Worm (Caenorhabditis elegans) whole organism, young adult: ENCODE data around the gene F44A2.7.

ENCODE experiments used
- B0019.2 ChIP-seq: fragments of 200-800 bp; sonication (Bioruptor generic); conservative IDR thresholded peaks from 2 replicates; pipeline ENCODE4 v1.3.6; 2022; ENCODE audit warnings: missing genetic modification reagents, missing genetic modification characterization, missing compliant biosample characterization
- C06A6.2 ChIP-seq: fragments of 200-800 bp; sonication (Bioruptor generic); conservative IDR thresholded peaks from 2 replicates; pipeline ENCODE4 v1.3.6; 2022; ENCODE audit warnings: missing genetic modification characterization, missing compliant biosample characterization
- C17E4.6 ChIP-seq: fragments of 200-800 bp; sonication (Bioruptor generic); IDR thresholded peaks from 2 replicates; pipeline ENCODE4 v1.3.6; 2022; ENCODE audit warnings: missing genetic modification reagents, missing genetic modification characterization, missing compliant biosample characterization
- F22D6.2 ChIP-seq: sonication (generic microtip); optimal IDR thresholded peaks from 2 replicates; lab custom pipeline; 2016; ENCODE audit warnings: mild to moderate bottlenecking, missing genetic modification characterization, missing compliant biosample characterization
- F23B12.7 ChIP-seq: sonication (generic microtip); optimal IDR thresholded peaks from 2 replicates; lab custom pipeline; 2017; ENCODE audit warnings: missing genetic modification characterization, mild to moderate bottlenecking, missing compliant biosample characterization, antibody characterized with exemption, moderate library complexity; ENCODE audit not compliant: insufficient read depth
- F39B2.1 ChIP-seq: fragments of 200-800 bp; sonication (Bioruptor generic); IDR thresholded peaks from 2 replicates; pipeline ENCODE4 v1.3.6; 2022; ENCODE audit warnings: missing genetic modification reagents, missing genetic modification characterization, missing compliant biosample characterization
- F57A8.1 ChIP-seq: fragments of 200-800 bp; sonication (Bioruptor generic); optimal IDR thresholded peaks from 2 replicates; lab custom pipeline; 2018; ENCODE audit warnings: mild to moderate bottlenecking, missing genetic modification characterization, moderate library complexity, missing compliant biosample characterization
- K12H6.12 ChIP-seq: fragments of 200-800 bp; sonication (Bioruptor generic); optimal IDR thresholded peaks from 2 replicates; lab custom pipeline; 2018; ENCODE audit warnings: mild to moderate bottlenecking, missing genetic modification characterization, missing compliant biosample characterization
- T07F8.4 ChIP-seq: sonication (generic microtip); optimal IDR thresholded peaks from 2 replicates; lab custom pipeline; 2016; ENCODE audit warnings: mild to moderate bottlenecking, missing genetic modification characterization, moderate library complexity, missing compliant biosample characterization
- Y53F4B.3 ChIP-seq: fragments of 200-800 bp; sonication (Bioruptor generic); IDR thresholded peaks from 2 replicates; pipeline ENCODE4 v1.3.6; 2022; ENCODE audit warnings: missing genetic modification reagents, missing genetic modification characterization, missing compliant biosample characterization
- Y53G8AR.9 ChIP-seq: fragments of 200-800 bp; sonication (Bioruptor generic); conservative IDR thresholded peaks from 2 replicates; pipeline ENCODE4 v1.3.6; 2022; ENCODE audit warnings: missing genetic modification reagents, missing genetic modification characterization, missing compliant biosample characterization
- Y56A3A.18 ChIP-seq: fragments of 200-800 bp; sonication (Bioruptor generic); IDR thresholded peaks from 2 replicates; pipeline ENCODE4 v1.3.6; 2022; ENCODE audit warnings: missing genetic modification reagents, missing genetic modification characterization, missing compliant biosample characterization
- ama-1 ChIP-seq, 3 experiments: fragments of 150-350 bp in 1 of 3; sonication (generic microtip) in 2 of 3; optimal IDR thresholded peaks; 2 replicates each; lab custom pipeline; 2014 to 2018; ENCODE audit warnings: missing biosample characterization in 2 of 3, missing genetic modification characterization in 2 of 3, missing genetic modification reagents in 2 of 3
- atf-7 ChIP-seq: sonication (generic microtip); optimal IDR thresholded peaks from 2 replicates; lab custom pipeline; 2017; ENCODE audit warnings: mild to moderate bottlenecking, missing genetic modification characterization, missing compliant biosample characterization
- attf-6 ChIP-seq: fragments of 200-800 bp; sonication (Bioruptor generic); IDR thresholded peaks from 2 replicates; pipeline ENCODE4 v1.3.6; 2022; ENCODE audit warnings: missing genetic modification reagents, missing genetic modification characterization, missing compliant biosample characterization
- cebp-1 ChIP-seq, 2 experiments: fragments of 200-800 bp in 1 of 2; sonication (Bioruptor generic) in 1 of 2; sonication (generic microtip) in 1 of 2; IDR thresholded peaks in 1 of 2; optimal IDR thresholded peaks in 1 of 2; 2 replicates each; pipeline versions ENCODE4 v1.3.6 to Lab custom; 2017 to 2022; ENCODE audit warnings: missing compliant biosample characterization in 2 of 2, missing genetic modification characterization in 2 of 2, mild to moderate bottlenecking in 1 of 2, missing genetic modification reagents in 1 of 2, moderate library complexity in 1 of 2
- cebp-2 ChIP-seq: fragments of 200-800 bp; sonication (Bioruptor generic); IDR thresholded peaks from 2 replicates; pipeline ENCODE4 v1.3.6; 2022; ENCODE audit warnings: missing genetic modification characterization, missing compliant biosample characterization
- ceh-27 ChIP-seq: fragments of 200-800 bp; sonication (Bioruptor generic); optimal IDR thresholded peaks from 2 replicates; lab custom pipeline; 2018; ENCODE audit warnings: mild to moderate bottlenecking, missing genetic modification characterization, moderate library complexity, missing compliant biosample characterization
- ceh-79 ChIP-seq: sonication (generic microtip); optimal IDR thresholded peaks from 2 replicates; lab custom pipeline; 2017; ENCODE audit warnings: mild to moderate bottlenecking, missing genetic modification characterization, missing compliant biosample characterization
- chd-7 ChIP-seq: sonication (generic microtip); optimal IDR thresholded peaks from 2 replicates; lab custom pipeline; 2016; ENCODE audit warnings: mild to moderate bottlenecking, missing genetic modification characterization, moderate library complexity, missing compliant biosample characterization
- dox-1 ChIP-seq: fragments of 200-800 bp; sonication (Bioruptor generic); IDR thresholded peaks from 2 replicates; pipeline ENCODE4 v1.3.6; 2022; ENCODE audit warnings: missing genetic modification reagents, missing genetic modification characterization, missing compliant biosample characterization
- efl-1 ChIP-seq: fragments of 150-350 bp; optimal IDR thresholded peaks from 2 replicates; lab custom pipeline; 2014; ENCODE audit warnings: missing biosample characterization, missing genetic modification reagents, missing genetic modification characterization
- egl-18 ChIP-seq: fragments of 200-800 bp; sonication (Bioruptor generic); IDR thresholded peaks from 2 replicates; pipeline ENCODE4 v1.3.6; 2022; ENCODE audit warnings: missing genetic modification reagents, missing genetic modification characterization, missing compliant biosample characterization
- ekl-4 ChIP-seq: fragments of 200-800 bp; sonication (Bioruptor generic); IDR thresholded peaks from 2 replicates; pipeline ENCODE4 v1.3.6; 2022; ENCODE audit warnings: missing genetic modification reagents, missing genetic modification characterization, missing compliant biosample characterization
- gei-17 ChIP-seq: fragments of 200-800 bp; sonication (Bioruptor generic); optimal IDR thresholded peaks from 2 replicates; lab custom pipeline; 2018; ENCODE audit warnings: mild to moderate bottlenecking, missing genetic modification characterization, missing compliant biosample characterization
- him-1 ChIP-seq: sonication (generic microtip); optimal IDR thresholded peaks from 2 replicates; lab custom pipeline; 2016; ENCODE audit warnings: missing genotype, missing genetic modification reagents, missing genetic modification characterization, missing compliant biosample characterization
- hlh-26 ChIP-seq: fragments of 200-800 bp; sonication (Bioruptor generic); conservative IDR thresholded peaks from 2 replicates; pipeline ENCODE4 v1.3.6; 2022; ENCODE audit warnings: missing genetic modification reagents, missing genetic modification characterization, missing compliant biosample characterization
- hmg-1.2 ChIP-seq: fragments of 200-800 bp; sonication (Bioruptor generic); IDR thresholded peaks from 2 replicates; pipeline ENCODE4 v1.3.6; 2022; ENCODE audit warnings: missing genetic modification reagents, missing genetic modification characterization, missing compliant biosample characterization
- let-526 ChIP-seq: fragments of 200-800 bp; sonication (Bioruptor generic); IDR thresholded peaks from 2 replicates; pipeline ENCODE4 v1.3.6; 2022; ENCODE audit warnings: missing genetic modification reagents, missing genetic modification characterization, missing compliant biosample characterization
- let-607 ChIP-seq, 2 experiments: fragments of 200-800 bp in 1 of 2; sonication (Bioruptor generic) in 1 of 2; sonication (generic microtip) in 1 of 2; optimal IDR thresholded peaks; 2 replicates each; lab custom pipeline; 2016 to 2018; ENCODE audit warnings: mild to moderate bottlenecking in 2 of 2, missing compliant biosample characterization in 2 of 2, missing genetic modification characterization in 2 of 2, moderate library complexity in 2 of 2, missing genotype in 1 of 2
- lin-35 ChIP-seq, 3 experiments: fragments of 150-350 bp in 2 of 3; sonication (generic microtip) in 1 of 3; optimal IDR thresholded peaks; 2 replicates each; lab custom pipeline; 2014 to 2018; ENCODE audit warnings: missing biosample characterization in 3 of 3, missing genetic modification characterization in 3 of 3, missing genetic modification reagents in 3 of 3
- lin-54 ChIP-seq: fragments of 200-800 bp; sonication (Bioruptor generic); optimal IDR thresholded peaks from 2 replicates; lab custom pipeline; 2018; ENCODE audit warnings: mild to moderate bottlenecking, missing genetic modification characterization, missing compliant biosample characterization
- lsy-27 ChIP-seq: sonication (generic microtip); optimal IDR thresholded peaks from 2 replicates; lab custom pipeline; 2017; ENCODE audit warnings: missing genetic modification characterization, mild to moderate bottlenecking, missing compliant biosample characterization, antibody characterized with exemption, missing genotype, borderline replicate concordance; ENCODE audit not compliant: insufficient read depth
- mes-4 ChIP-seq: sonication (generic microtip); optimal IDR thresholded peaks from 2 replicates; lab custom pipeline; 2016; ENCODE audit warnings: missing genotype, missing genetic modification characterization, missing compliant biosample characterization
- nhr-120 ChIP-seq: fragments of 200-800 bp; sonication (Bioruptor generic); IDR thresholded peaks from 2 replicates; pipeline ENCODE4 v1.3.6; 2022; ENCODE audit warnings: missing genetic modification characterization, missing compliant biosample characterization
- pha-4 ChIP-seq: fragments of 150-350 bp; sonication (generic microtip); optimal IDR thresholded peaks from 2 replicates; lab custom pipeline; 2014; ENCODE audit warnings: missing biosample characterization, missing genetic modification reagents, missing genetic modification characterization
- rec-8 ChIP-seq, 2 experiments: sonication (generic microtip); optimal IDR thresholded peaks; 2 replicates each; lab custom pipeline; 2016; ENCODE audit warnings: mild to moderate bottlenecking in 2 of 2, missing genetic modification characterization in 2 of 2, missing genetic modification reagents in 2 of 2, missing genotype in 2 of 2, missing biosample characterization in 1 of 2, missing compliant biosample characterization in 1 of 2, moderate library complexity in 1 of 2
- repo-1 ChIP-seq: sonication (generic microtip); optimal IDR thresholded peaks from 2 replicates; lab custom pipeline; 2017; ENCODE audit warnings: mild to moderate bottlenecking, missing genetic modification characterization, missing compliant biosample characterization
- snpc-3.4 ChIP-seq: sonication (generic microtip); optimal IDR thresholded peaks from 2 replicates; lab custom pipeline; 2017; ENCODE audit warnings: missing genetic modification characterization, mild to moderate bottlenecking, missing compliant biosample characterization, antibody characterized with exemption, moderate library complexity, missing genotype, missing genetic modification reagents
- somi-1 ChIP-seq: fragments of 200-800 bp; sonication (Bioruptor generic); optimal IDR thresholded peaks from 2 replicates; lab custom pipeline; 2018; ENCODE audit warnings: mild to moderate bottlenecking, missing genetic modification characterization, missing compliant biosample characterization
- tlf-1 ChIP-seq: fragments of 200-800 bp; sonication (Bioruptor generic); optimal IDR thresholded peaks from 2 replicates; lab custom pipeline; 2018; ENCODE audit warnings: mild to moderate bottlenecking, missing genetic modification characterization, missing compliant biosample characterization
- ztf-18 ChIP-seq: sonication (generic microtip); optimal IDR thresholded peaks from 2 replicates; lab custom pipeline; 2016; ENCODE audit warnings: missing genotype, mild to moderate bottlenecking, missing genetic modification characterization, missing compliant biosample characterization
- ztf-22 ChIP-seq: fragments of 200-800 bp; sonication (Bioruptor generic); optimal IDR thresholded peaks from 2 replicates; lab custom pipeline; 2018; ENCODE audit warnings: mild to moderate bottlenecking, missing genetic modification characterization, moderate library complexity, missing compliant biosample characterization
- ztf-26 ChIP-seq: sonication (generic microtip); optimal IDR thresholded peaks from 2 replicates; lab custom pipeline; 2017; ENCODE audit warnings: missing genetic modification characterization, missing compliant biosample characterization

The F44A2.7 gene

ce11 chrV:9343629-9344624 is 22.6 kb downstream of the F44A2.7 start, which contains the start of gene tos-1 (continued):
- TF ChIP-seq F57A8.1 (GFP tag; lab: Kevin White, UChicago): no peak
- TF ChIP-seq cebp-2 (GFP tag; lab: Robert Waterston, UW): no peak; the same call in 1 of the 2 replicates
- TF ChIP-seq hmg-1.2 (GFP tag; lab: Robert Waterston, UW): peak; percentile 82
- peak; percentile 36 for TF ChIP-seq efl-1 (GFP tag; lab: Kevin White, UChicago)
- peak; percentile 99 for TF ChIP-seq K12H6.12 (tag; lab: Kevin White, UChicago)
- TF ChIP-seq egl-18 (GFP tag; lab: Robert Waterston, UW): peak; percentile 90
- no peak for TF ChIP-seq rec-8 (tag; optimal IDR thresholded peaks at IDR 0.05; lab: Kevin White, UChicago)
- TF ChIP-seq lin-54 (GFP tag; lab: Kevin White, UChicago): peak; percentile 92
- peak; percentile 93 for TF ChIP-seq ztf-22 (GFP tag; lab: Kevin White, UChicago)
- TF ChIP-seq T07F8.4 (tag; lab: Kevin White, UChicago): peak; percentile 21
- peak; percentile 95 for TF ChIP-seq dox-1 (GFP tag; lab: Robert Waterston, UW)
- no peak for TF ChIP-seq hlh-26
- no peak for TF ChIP-seq him-1 (tag; lab: Kevin White, UChicago)
- peak; percentile 7; the same call in 1 of the 2 replicates for TF ChIP-seq Y53F4B.3 (GFP tag; lab: Robert Waterston, UW)
- TF ChIP-seq F39B2.1 (GFP tag; lab: Robert Waterston, UW): no peak
- peak; percentile 91 for TF ChIP-seq F23B12.7
- TF ChIP-seq tlf-1 (GFP tag; lab: Kevin White, UChicago): peak; percentile 96
- TF ChIP-seq mes-4 (tag; lab: Kevin White, UChicago): no peak
- TF ChIP-seq repo-1 (tag; lab: Kevin White, UChicago): peak; percentile 96
- TF ChIP-seq ceh-79 (tag; lab: Kevin White, UChicago): peak; percentile 53
- peak; percentile 91 for TF ChIP-seq let-526 (GFP tag; lab: Robert Waterston, UW)
- TF ChIP-seq ekl-4 (GFP tag; lab: Robert Waterston, UW): peak; percentile 97
- peak; percentile 84 for TF ChIP-seq ztf-18 (tag; lab: Kevin White, UChicago)
- TF ChIP-seq snpc-3.4 (tag; lab: Kevin White, UChicago): peak; percentile 48
- TF ChIP-seq let-607 (tag; optimal IDR thresholded peaks at IDR 0.05; lab: Kevin White, UChicago): peak; percentile 89 to 90
- TF ChIP-seq ztf-26 (tag; lab: Kevin White, UChicago): peak; percentile 99
- peak; percentile 16; the same call in 1 of the 2 replicates for TF ChIP-seq Y56A3A.18 (GFP tag; lab: Robert Waterston, UW)
- TF ChIP-seq ceh-27: peak; percentile 95
- peak; percentile 87 for TF ChIP-seq F22D6.2 (tag; lab: Kevin White, UChicago)
- peak; percentile 99 for TF ChIP-seq ama-1 (optimal IDR thresholded peaks at IDR 0.05; lab: Kevin White, UChicago)
- no peak for TF ChIP-seq ama-1 (GFP tag; optimal IDR thresholded peaks at IDR 0.05; lab: Kevin White, UChicago)
- no peak for TF ChIP-seq lsy-27 (tag; lab: Kevin White, UChicago)
- TF ChIP-seq atf-7 (tag; lab: Kevin White, UChicago): peak; percentile 99
- peak; percentile 98 for TF ChIP-seq somi-1 (GFP tag; lab: Kevin White, UChicago)
- TF ChIP-seq pha-4 (tag; lab: Kevin White, UChicago): peak; percentile 83
- peak; percentile 89 for TF ChIP-seq gei-17
- TF ChIP-seq C17E4.6 (GFP tag; lab: Robert Waterston, UW): peak; percentile 86
- peak; percentile 91 for TF ChIP-seq cebp-1 (GFP tag; IDR thresholded peaks at IDR 0.05; lab: Robert Waterston, UW)
- peak; percentile 98 for TF ChIP-seq cebp-1 (tag; optimal IDR thresholded peaks at IDR 0.05; lab: Kevin White, UChicago)
- 0 out of 2 replicates have a peak, but pooled peaks have one; percentile 22 for TF ChIP-seq attf-6 (GFP tag; lab: Robert Waterston, UW)
- peak; percentile 60; the same call in 1 of the 2 replicates for TF ChIP-seq B0019.2 (GFP tag; lab: Robert Waterston, UW)
- peak in 2 of 3 experiments; percentile 80 to 85 for TF ChIP-seq lin-35 (GFP tag; optimal IDR thresholded peaks at IDR 0.05; lab: Kevin White, UChicago)
- TF ChIP-seq nhr-120 (GFP tag; lab: Robert Waterston, UW): no peak
- peak; percentile 97 for TF ChIP-seq Y53G8AR.9 (GFP tag; lab: Robert Waterston, UW)
- TF ChIP-seq chd-7 (tag; lab: Kevin White, UChicago): peak; percentile 98
- TF ChIP-seq C06A6.2 (GFP tag; lab: Robert Waterston, UW): peak; percentile 95
